Worm (Caenorhabditis elegans) whole organism, L2 larva: ENCODE results near the gene W07E11.1.

Experiments used
- R02D3.7 ChIP-seq: fragments of 150-350 bp; optimal IDR thresholded peaks from 2 replicates; lab custom pipeline; 2014; ENCODE audit warnings: missing biosample characterization, missing genetic modification characterization
- dmd-4 ChIP-seq: sonication (generic microtip); optimal IDR thresholded peaks from 2 replicates; lab custom pipeline; 2017; ENCODE audit warnings: missing biosample characterization, missing genetic modification characterization
- nhr-23 ChIP-seq: fragments of 150-350 bp; optimal IDR thresholded peaks from 2 replicates; lab custom pipeline; 2014; ENCODE audit warnings: missing biosample characterization, missing genetic modification reagents, missing genetic modification characterization
- unc-62 ChIP-seq: fragments of 150-350 bp; optimal IDR thresholded peaks from 2 replicates; lab custom pipeline; 2014; ENCODE audit warnings: missing biosample characterization, missing genetic modification reagents, missing genetic modification characterization
- ztf-11 ChIP-seq: sonication (generic microtip); optimal IDR thresholded peaks from 2 replicates; lab custom pipeline; 2017; ENCODE audit warnings: missing biosample characterization, missing genetic modification characterization

DNA sequence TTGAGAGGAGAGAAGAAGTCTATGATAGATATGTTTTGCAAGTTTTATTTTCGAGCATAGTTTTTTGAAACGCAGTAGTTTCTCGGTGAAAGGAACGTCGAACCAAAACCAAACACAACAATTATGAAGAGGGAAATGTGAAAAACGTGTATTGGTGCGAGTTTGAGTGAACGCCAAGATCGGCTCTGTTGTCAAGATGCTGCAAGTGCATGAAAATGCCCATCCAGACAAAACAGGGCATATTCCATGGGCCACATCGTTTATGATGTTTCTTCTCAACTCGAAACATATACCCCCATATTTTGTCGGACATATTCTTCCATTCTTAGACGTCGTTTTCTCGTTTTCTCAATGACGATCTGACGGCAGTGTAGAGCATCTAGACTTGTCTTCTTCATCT, 38.6 kb downstream of the W07E11.1 start:
- no peak for TF ChIP-seq R02D3.7 (tag; lab: Kevin White, UChicago)
- TF ChIP-seq dmd-4 (tag; lab: Kevin White, UChicago): no peak
- TF ChIP-seq ztf-11: no peak
- TF ChIP-seq unc-62: no peak
- TF ChIP-seq nhr-23 (tag; lab: Kevin White, UChicago): no peak
